Fruit fly (Drosophila melanogaster): ENCODE measurements around the gene epsilonCOP.
A peak's percentile ranks its signal among the peaks of the same experiment; 100 is the strongest.

Gene epsilonCOP

DNA sequence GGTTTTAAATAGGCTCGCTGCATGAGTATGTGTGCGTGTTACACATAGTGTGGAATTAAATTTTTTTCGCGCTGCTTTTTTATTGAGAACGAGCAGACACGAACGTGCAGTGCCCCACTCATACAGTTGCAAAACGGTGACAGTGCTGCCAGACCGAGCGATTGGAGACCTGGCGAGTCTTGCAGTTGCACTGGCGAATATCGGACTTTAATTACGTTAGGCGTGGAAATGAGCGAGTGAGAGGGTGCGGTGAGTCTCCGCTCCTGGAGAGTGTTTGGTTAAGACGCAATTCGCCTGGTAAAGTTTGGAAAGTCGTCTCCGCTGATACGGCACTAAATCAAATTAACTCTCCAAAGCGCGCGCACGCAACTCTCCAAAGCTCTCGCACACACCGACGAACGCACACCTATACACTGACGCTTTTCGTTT, 7.6 kb upstream of the epsilonCOP start (continued):
- no peak for TF ChIP-seq sens (GFP tag)
- TF ChIP-seq MBD-R2 (GFP tag; IDR thresholded peaks at IDR 0.05), result peak; percentile 36
- TF ChIP-seq D (optimal IDR thresholded peaks at IDR 0.05), result peak; percentile 26
- no peak for TF ChIP-seq D (GFP tag; optimal IDR thresholded peaks at IDR 0.05)
- TF ChIP-seq CG18599 (GFP tag; optimal IDR thresholded peaks at IDR 0.05), result peak; percentile 32
- TF ChIP-seq Atf6 (GFP tag; IDR thresholded peaks at IDR 0.05), result peak; percentile 53; the same call in 1 of the 2 replicates
- peak; percentile 28 for TF ChIP-seq HmgD (GFP tag; optimal IDR thresholded peaks at IDR 0.05)
- peak; percentile 28 for TF ChIP-seq salm (tag; optimal IDR thresholded peaks at IDR 0.05)
- no peak for TF ChIP-seq Scr (GFP tag; IDR thresholded peaks at IDR 0.05; ENCODE audit: partially characterized antibody)
- TF ChIP-seq Deaf1 (tag; optimal IDR thresholded peaks at IDR 0.05), result peak; percentile 79
- peak; percentile 4 for TF ChIP-seq CG7987 (GFP tag; optimal IDR thresholded peaks at IDR 0.05)
- peak; percentile 53; the same call in 1 of the 2 replicates for TF ChIP-seq bbx (GFP tag; IDR thresholded peaks at IDR 0.05; ENCODE audit: partially characterized antibody)
- TF ChIP-seq bigmax (GFP tag; optimal IDR thresholded peaks at IDR 0.05), result peak; percentile 35
- TF ChIP-seq Ravus (GFP tag; IDR thresholded peaks at IDR 0.05), result no peak
- TF ChIP-seq ranshi (GFP tag; IDR thresholded peaks at IDR 0.05), result 0 out of 2 replicates have a peak, but pooled peaks have one; percentile 40
- TF ChIP-seq CG33557 (GFP tag; optimal IDR thresholded peaks at IDR 0.05), result no peak
- no peak for TF ChIP-seq CG18619 (GFP tag; optimal IDR thresholded peaks at IDR 0.05)
- TF ChIP-seq vfl (GFP tag; optimal IDR thresholded peaks at IDR 0.05), result no peak
- TF ChIP-seq CG8924 (tag; optimal IDR thresholded peaks at IDR 0.05), result peak; percentile 24
- no peak for TF ChIP-seq Mad (GFP tag; optimal IDR thresholded peaks at IDR 0.05)
- TF ChIP-seq unc-4 (GFP tag; IDR thresholded peaks at IDR 0.05; ENCODE audit: partially characterized antibody), result peak; percentile 47
- TF ChIP-seq zen2 (GFP tag; IDR thresholded peaks at IDR 0.05; ENCODE audit: partially characterized antibody), result peak; percentile 59; the same call in 2 of the 3 replicates
- no peak for TF ChIP-seq CG7372 (GFP tag; IDR thresholded peaks at IDR 0.05)
- TF ChIP-seq CG11247 (GFP tag; IDR thresholded peaks at IDR 0.05), result no peak
- no peak for TF ChIP-seq trh (GFP tag; optimal IDR thresholded peaks at IDR 0.05)
- no peak for TF ChIP-seq HHEX (GFP tag; optimal IDR thresholded peaks at IDR 0.05)
- 0 out of 2 replicates have a peak, but pooled peaks have one; percentile 7 for TF ChIP-seq HLH3B (GFP tag; IDR thresholded peaks at IDR 0.05)
- TF ChIP-seq nom (GFP tag; optimal IDR thresholded peaks at IDR 0.05), result peak; percentile 23
- TF ChIP-seq CG12769 (tag; optimal IDR thresholded peaks at IDR 0.05), result peak; percentile 65
- no peak for TF ChIP-seq wor (GFP tag; IDR thresholded peaks at IDR 0.05)
- no peak for TF ChIP-seq jing (GFP tag; optimal IDR thresholded peaks at IDR 0.05)
- no peak for TF ChIP-seq twi (tag; optimal IDR thresholded peaks at IDR 0.05)
- TF ChIP-seq rib (GFP tag; IDR thresholded peaks at IDR 0.05), result peak; percentile 50; the same call in 1 of the 2 replicates
- peak; percentile 79 for TF ChIP-seq Ets65A (GFP tag)
- TF ChIP-seq CG2120 (GFP tag; optimal IDR thresholded peaks at IDR 0.05), result peak; percentile 16
- TF ChIP-seq dm (GFP tag; optimal IDR thresholded peaks at IDR 0.05), result peak; percentile 51
- peak; percentile 62 for TF ChIP-seq CG11695 (GFP tag; IDR thresholded peaks at IDR 0.05)
- TF ChIP-seq CG9932 (GFP tag; IDR thresholded peaks at IDR 0.05), result peak; percentile 36
- no peak for TF ChIP-seq CG33213 (GFP tag; optimal IDR thresholded peaks at IDR 0.05)
- TF ChIP-seq row (GFP tag; IDR thresholded peaks at IDR 0.05), result peak; percentile 22; the same call in 1 of the 3 replicates
- TF ChIP-seq CG6254 (GFP tag; optimal IDR thresholded peaks at IDR 0.05), result peak; percentile 10
- TF ChIP-seq CG5953 (GFP tag; IDR thresholded peaks at IDR 0.05), result no peak
- TF ChIP-seq CG6791 (GFP tag; IDR thresholded peaks at IDR 0.05; ENCODE audit: partially characterized antibody), result peak; percentile 50; the same call in 2 of the 3 replicates
- TF ChIP-seq CG10565 (GFP tag; optimal IDR thresholded peaks at IDR 0.05), result no peak
- TF ChIP-seq CG9437 (GFP tag; optimal IDR thresholded peaks at IDR 0.05), result peak; percentile 71
- TF ChIP-seq Stat92E (GFP tag; optimal IDR thresholded peaks at IDR 0.05), result no peak
- no peak for TF ChIP-seq dati (GFP tag; IDR thresholded peaks at IDR 0.05)
- no peak for TF ChIP-seq CG17359 (tag; optimal IDR thresholded peaks at IDR 0.05)
- no peak for TF ChIP-seq Sry-β (GFP tag; optimal IDR thresholded peaks at IDR 0.05)
- TF ChIP-seq MESR4 (GFP tag; optimal IDR thresholded peaks at IDR 0.05), result peak; percentile 9

Measured in whole organism, embryonic.